Fruit fly (Drosophila melanogaster) whole organism, wandering third instar larva: ENCODE data around the gene Icmt.

ENCODE experiments used
- Abd-B ChIP-seq: fragments of >200 bp; optimal IDR thresholded peaks from 2 replicates; lab custom pipeline; 2017; ENCODE audit warnings: missing biosample characterization, missing genetic modification characterization
- CG32264 ChIP-seq: fragments of 200-800 bp; sonication (Bioruptor generic); optimal IDR thresholded peaks from 2 replicates; lab custom pipeline; 2016; ENCODE audit warnings: missing biosample characterization, missing genetic modification characterization
- CG9705 ChIP-seq: fragments of 200-800 bp; sonication (Bioruptor generic); optimal IDR thresholded peaks from 2 replicates; lab custom pipeline; 2018; ENCODE audit warnings: missing biosample characterization, mild to moderate bottlenecking, missing genetic modification characterization
- CrebA ChIP-seq: fragments of 200-800 bp; sonication (Bioruptor generic); optimal IDR thresholded peaks from 2 replicates; lab custom pipeline; 2016; ENCODE audit warnings: missing biosample characterization, mild to moderate bottlenecking, missing genetic modification characterization, borderline replicate concordance
- Dfd ChIP-seq: fragments of >200 bp; optimal IDR thresholded peaks from 2 replicates; lab custom pipeline; 2017; ENCODE audit warnings: missing biosample characterization, missing genetic modification characterization
- Dif ChIP-seq: fragments of 200-275, 200-300 bp; sonication (Bioruptor generic); optimal IDR thresholded peaks from 2 replicates; lab custom pipeline; 2018; ENCODE audit warnings: missing biosample characterization, missing genetic modification characterization; ENCODE audit not compliant: partially characterized antibody
- GATAd ChIP-seq: sonication (Bioruptor generic); optimal IDR thresholded peaks from 2 replicates; lab custom pipeline; 2016; ENCODE audit warnings: missing biosample characterization, missing genetic modification characterization
- HLH106 ChIP-seq: fragments of 200-800 bp; optimal IDR thresholded peaks from 3 replicates; lab custom pipeline; 2019; ENCODE audit warnings: missing biosample characterization, mild to moderate bottlenecking, missing genetic modification characterization, moderate library complexity
- Hnf4 ChIP-seq: fragments of 200-800 bp; sonication (Bioruptor generic); optimal IDR thresholded peaks from 2 replicates; lab custom pipeline; 2016; ENCODE audit warnings: missing biosample characterization, mild to moderate bottlenecking, missing genetic modification characterization
- Hr78 ChIP-seq: fragments of >200 bp; optimal IDR thresholded peaks from 2 replicates; lab custom pipeline; 2017; ENCODE audit warnings: missing biosample characterization, missing genetic modification characterization
- Hr83 ChIP-seq: fragments of 200-300 bp; sonication (Bioruptor generic); optimal IDR thresholded peaks from 2 replicates; lab custom pipeline; 2016; ENCODE audit warnings: missing biosample characterization, mild to moderate bottlenecking, missing genetic modification characterization, moderate library complexity; ENCODE audit not compliant: poor library complexity, severe bottlenecking
- Jra ChIP-seq: sonication (Bioruptor generic); optimal IDR thresholded peaks from 2 replicates; lab custom pipeline; 2016; ENCODE audit warnings: missing biosample characterization, missing genetic modification characterization
- Mio ChIP-seq: sonication (Bioruptor generic); optimal IDR thresholded peaks from 2 replicates; lab custom pipeline; 2016; ENCODE audit warnings: missing biosample characterization, missing genetic modification characterization
- Myc ChIP-seq: fragments of >200 bp; optimal IDR thresholded peaks from 2 replicates; lab custom pipeline; 2017
- N ChIP-seq: fragments of >200 bp; optimal IDR thresholded peaks from 2 replicates; lab custom pipeline; 2018; ENCODE audit warnings: missing biosample characterization, missing external identifiers, missing genetic modification characterization
- OdsH ChIP-seq: fragments of 200-800 bp; sonication (Bioruptor generic); optimal IDR thresholded peaks from 2 replicates; lab custom pipeline; 2016; ENCODE audit warnings: missing biosample characterization, mild to moderate bottlenecking, missing genetic modification characterization
- Rel ChIP-seq, 2 experiments: fragments of 200-800 bp; sonication (Bioruptor generic) in 1 of 2; optimal IDR thresholded peaks; 2 replicates in 1 of 2; 3 replicates in 1 of 2; lab custom pipeline; 2016 to 2019; ENCODE audit warnings: mild to moderate bottlenecking in 2 of 2, missing biosample characterization in 2 of 2, missing genetic modification characterization in 2 of 2, moderate library complexity in 1 of 2
- Sp1 ChIP-seq: fragments of 200-800 bp; sonication (Bioruptor generic); optimal IDR thresholded peaks from 3 replicates; lab custom pipeline; 2019; ENCODE audit warnings: missing biosample characterization, mild to moderate bottlenecking, missing genetic modification characterization, moderate library complexity
- Vsx2 ChIP-seq: fragments of 200-300, 225-300 bp; sonication (Bioruptor generic); optimal IDR thresholded peaks from 2 replicates; lab custom pipeline; 2018; ENCODE audit warnings: missing biosample characterization, missing genetic modification characterization; ENCODE audit not compliant: partially characterized antibody
- br ChIP-seq: fragments of 200-800 bp; sonication (Bioruptor generic); optimal IDR thresholded peaks from 2 replicates; lab custom pipeline; 2016; ENCODE audit warnings: missing biosample characterization, missing genetic modification characterization
- brk ChIP-seq: fragments of 200-800 bp; sonication (Bioruptor generic); optimal IDR thresholded peaks from 2 replicates; lab custom pipeline; 2016; ENCODE audit warnings: missing biosample characterization, mild to moderate bottlenecking, missing genetic modification characterization
- dl ChIP-seq, 2 experiments: fragments of 175-275, 200-275 bp in 1 of 2; fragments of 200-275 bp in 1 of 2; sonication (Bioruptor generic); optimal IDR thresholded peaks; lab custom pipeline; 2018; ENCODE audit warnings: mild to moderate bottlenecking in 2 of 2, missing biosample characterization in 2 of 2, missing genetic modification characterization in 2 of 2, moderate library complexity in 2 of 2; ENCODE audit not compliant: partially characterized antibody in 2 of 2, insufficient read depth in 1 of 2
- dmrt93B ChIP-seq: fragments of 200-800 bp; sonication (Bioruptor generic); optimal IDR thresholded peaks from 2 replicates; lab custom pipeline; 2018; ENCODE audit warnings: missing biosample characterization, mild to moderate bottlenecking, missing genetic modification characterization
- dsf ChIP-seq: sonication (Bioruptor generic); optimal IDR thresholded peaks from 2 replicates; lab custom pipeline; 2016; ENCODE audit warnings: missing biosample characterization, missing genetic modification characterization, borderline replicate concordance
- ey ChIP-seq: fragments of 200-800 bp; sonication (Bioruptor generic); optimal IDR thresholded peaks from 2 replicates; lab custom pipeline; 2016; ENCODE audit warnings: missing biosample characterization, missing genetic modification characterization
- foxo ChIP-seq, 2 experiments: fragments of 200-800 bp; sonication (Bioruptor generic); optimal IDR thresholded peaks; 2 replicates in 1 of 2; 3 replicates in 1 of 2; lab custom pipeline; 2016 to 2017; ENCODE audit warnings: missing biosample characterization in 2 of 2, missing genetic modification characterization in 2 of 2
- fru ChIP-seq: fragments of 200-800 bp; sonication (Bioruptor generic); optimal IDR thresholded peaks from 3 replicates; lab custom pipeline; 2016; ENCODE audit warnings: missing biosample characterization, mild to moderate bottlenecking, missing genetic modification characterization
- h ChIP-seq: fragments of 200-800 bp; sonication (Bioruptor generic); optimal IDR thresholded peaks from 3 replicates; lab custom pipeline; 2016; ENCODE audit warnings: missing biosample characterization, mild to moderate bottlenecking, missing genetic modification characterization
- jim ChIP-seq: fragments of 175-275, 200-325 bp; sonication (Bioruptor generic); optimal IDR thresholded peaks from 2 replicates; lab custom pipeline; 2016; ENCODE audit warnings: missing biosample characterization, mild to moderate bottlenecking, missing genetic modification characterization
- lola ChIP-seq: fragments of >200 bp; optimal IDR thresholded peaks from 2 replicates; lab custom pipeline; 2017; ENCODE audit warnings: missing biosample characterization, missing genetic modification characterization
- pan ChIP-seq: fragments of >200 bp; optimal IDR thresholded peaks from 2 replicates; lab custom pipeline; 2017
- psq ChIP-seq: fragments of 200-800 bp; sonication (Bioruptor generic); optimal IDR thresholded peaks from 3 replicates; lab custom pipeline; 2017; ENCODE audit warnings: missing biosample characterization, mild to moderate bottlenecking, missing genetic modification characterization, moderate library complexity
- rgr ChIP-seq: fragments of 200-800 bp; sonication (Bioruptor generic); optimal IDR thresholded peaks from 3 replicates; lab custom pipeline; 2016; ENCODE audit warnings: missing biosample characterization, mild to moderate bottlenecking, missing genetic modification characterization
- sage ChIP-seq: fragments of 200-800 bp; sonication (Bioruptor generic); optimal IDR thresholded peaks from 2 replicates; lab custom pipeline; 2016; ENCODE audit warnings: missing biosample characterization, mild to moderate bottlenecking, missing genetic modification characterization
- sv ChIP-seq: fragments of 200-800 bp; sonication (Bioruptor generic); optimal IDR thresholded peaks from 3 replicates; lab custom pipeline; 2016; ENCODE audit warnings: missing biosample characterization, missing genetic modification characterization
- tai ChIP-seq: sonication (Bioruptor generic); optimal IDR thresholded peaks from 2 replicates; lab custom pipeline; 2016; ENCODE audit warnings: missing biosample characterization, missing genetic modification characterization
- usp ChIP-seq: fragments of >200 bp; optimal IDR thresholded peaks from 2 replicates; lab custom pipeline; 2017; ENCODE audit warnings: missing biosample characterization, missing genetic modification characterization
- woc ChIP-seq: sonication (Bioruptor generic); optimal IDR thresholded peaks from 2 replicates; lab custom pipeline; 2016; ENCODE audit warnings: missing biosample characterization, mild to moderate bottlenecking, missing genetic modification characterization

Gene Icmt

dm6 chr3L:13026337-13026736, 8.3 kb downstream of the Icmt start, which contains the start of gene Zmynd10:
Gene Zmynd10, minus strand, starts transcription at chr3L:13026437.
- TF ChIP-seq foxo (GFP tag; optimal IDR thresholded peaks at IDR 0.05; lab: Kevin White, UChicago), result no peak
- no peak for TF ChIP-seq sage (GFP tag; lab: Kevin White, UChicago)
- no peak for TF ChIP-seq CG32264 (GFP tag; lab: Kevin White, UChicago)
- no peak for TF ChIP-seq OdsH

- TF ChIP-seq Sp1 (GFP tag; lab: Kevin White, UChicago) (no peak), dmrt93B (GFP tag; lab: Kevin White, UChicago) (no peak), br (GFP tag; lab: Kevin White, UChicago) (no peak), tai (GFP tag; lab: Kevin White, UChicago) (no peak), dl (GFP tag; optimal IDR thresholded peaks at IDR 0.05; lab: Kevin White, UChicago; ENCODE audit: insufficient read depth in 1 of 2, partially characterized antibody in 2 of 2) (no peak)
- TF ChIP-seq, all 38 proteins: peak for 0
Measured at dm6 chr3L:13026872-13027271, 8.8 kb downstream of the Icmt start.

- TF ChIP-seq CrebA (GFP tag; lab: Kevin White, UChicago) (no peak), lola (GFP tag; lab: Kevin White, UChicago) (no peak), Sp1 (GFP tag; lab: Kevin White, UChicago) (no peak), Dfd (GFP tag; lab: Kevin White, UChicago) (no peak), Jra (GFP tag; lab: Kevin White, UChicago) (no peak), woc (GFP tag; lab: Kevin White, UChicago) (no peak), Hr83 (GFP tag; lab: Kevin White, UChicago) (no peak), Vsx2 (GFP tag; lab: Kevin White, UChicago) (no peak), CG9705 (GFP tag; lab: Kevin White, UChicago) (no peak), OdsH (no peak), br (GFP tag; lab: Kevin White, UChicago) (no peak), sv (no peak), sage (GFP tag; lab: Kevin White, UChicago) (no peak), dmrt93B (GFP tag; lab: Kevin White, UChicago) (no peak), brk (GFP tag; lab: Kevin White, UChicago) (no peak), dsf (GFP tag; lab: Kevin White, UChicago) (no peak)
Measured at dm6 chr3L:13027333-13027732, 9.3 kb downstream of the Icmt start.

- TF ChIP-seq dsf (GFP tag; lab: Kevin White, UChicago) (no peak), CG32264 (GFP tag; lab: Kevin White, UChicago) (no peak), Jra (GFP tag; lab: Kevin White, UChicago) (no peak), Dfd (GFP tag; lab: Kevin White, UChicago) (peak; percentile 77), OdsH (no peak), fru (GFP tag; lab: Kevin White, UChicago) (peak; percentile 32), psq (GFP tag; lab: Kevin White, UChicago) (peak; percentile 27), lola (GFP tag; lab: Kevin White, UChicago) (no peak), woc (GFP tag; lab: Kevin White, UChicago) (no peak), Vsx2 (GFP tag; lab: Kevin White, UChicago) (peak; percentile 38), h (GFP tag; lab: Kevin White, UChicago) (peak; percentile 18), ey (no peak), HLH106 (no peak), brk (GFP tag; lab: Kevin White, UChicago) (no peak), Dif (peak; percentile 77), Rel (GFP tag; optimal IDR thresholded peaks at IDR 0.05; lab: Kevin White, UChicago) (peak; percentile 24), Rel (tag; optimal IDR thresholded peaks at IDR 0.05; lab: Kevin White, UChicago) (peak; percentile 9), sv (no peak), GATAd (GFP tag; lab: Kevin White, UChicago) (no peak), tai (GFP tag; lab: Kevin White, UChicago) (no peak), br (GFP tag; lab: Kevin White, UChicago) (no peak), Abd-B (GFP tag; lab: Kevin White, UChicago) (no peak), Hr78 (GFP tag; lab: Kevin White, UChicago) (no peak), jim (no peak), pan (lab: Kevin White, UChicago) (no peak), dmrt93B (GFP tag; lab: Kevin White, UChicago) (no peak), usp (GFP tag; lab: Kevin White, UChicago) (no peak), CrebA (GFP tag; lab: Kevin White, UChicago) (no peak), sage (GFP tag; lab: Kevin White, UChicago) (no peak), foxo (GFP tag; optimal IDR thresholded peaks at IDR 0.05; lab: Kevin White, UChicago) (no peak), Sp1 (GFP tag; lab: Kevin White, UChicago) (peak; percentile 17), N (no peak), Hnf4 (GFP tag; lab: Kevin White, UChicago) (no peak), dl (GFP tag; optimal IDR thresholded peaks at IDR 0.05; lab: Kevin White, UChicago; ENCODE audit: insufficient read depth in 1 of 2, partially characterized antibody in 2 of 2) (peak in 1 of 2 experiments; percentile 6), CG9705 (GFP tag; lab: Kevin White, UChicago) (no peak), Myc (lab: Kevin White, UChicago) (no peak), Mio (GFP tag; lab: Kevin White, UChicago) (no peak), Hr83 (GFP tag; lab: Kevin White, UChicago) (peak; percentile 9), rgr (GFP tag; lab: Kevin White, UChicago) (peak; percentile 12)
- TF ChIP-seq, all 38 proteins: peak for 11
Measured at dm6 chr3L:13028740-13029139, 10.7 kb downstream of the Icmt start, which contains the start of gene CG17672. Gene CG17672, plus strand, starts transcription at chr3L:13028962.
